Worm (Caenorhabditis elegans): ENCODE data around the gene eif-3.D.

Gene eif-3.D

ce11 chrIII:8974835-8975234, 3.5 kb upstream of the eif-3.D start:
- TF ChIP-seq sox-4 (tag; optimal IDR thresholded peaks at IDR 0.05) (no peak), ceh-30 (tag; optimal IDR thresholded peaks at IDR 0.05) (no peak), C08G9.2 (tag; optimal IDR thresholded peaks at IDR 0.05) (no peak), ceh-24 (tag; optimal IDR thresholded peaks at IDR 0.05) (no peak), tbx-7 (tag; optimal IDR thresholded peaks at IDR 0.05) (no peak), ttx-3 (tag; optimal IDR thresholded peaks at IDR 0.05) (no peak), elt-2 (tag; optimal IDR thresholded peaks at IDR 0.05) (no peak), npax-4 (tag; optimal IDR thresholded peaks at IDR 0.05) (no peak), madf-2 (tag; optimal IDR thresholded peaks at IDR 0.05) (no peak), elt-4 (tag; optimal IDR thresholded peaks at IDR 0.05) (no peak), hlh-6 (tag; optimal IDR thresholded peaks at IDR 0.05) (no peak), ets-4 (tag; optimal IDR thresholded peaks at IDR 0.05) (no peak), che-1 (tag; optimal IDR thresholded peaks at IDR 0.05) (no peak), Y22D7AL.16 (tag; optimal IDR thresholded peaks at IDR 0.05) (no peak), mec-3 (tag; optimal IDR thresholded peaks at IDR 0.05; ENCODE audit: borderline replicate concordance) (no peak), hlh-13 (GFP tag; optimal IDR thresholded peaks at IDR 0.05) (no peak), F13H6.1 (tag; optimal IDR thresholded peaks at IDR 0.05) (no peak), ceh-18 (tag; optimal IDR thresholded peaks at IDR 0.05) (no peak)

- TF ChIP-seq C08G9.2 (tag; optimal IDR thresholded peaks at IDR 0.05) (no peak), tbx-2 (tag; optimal IDR thresholded peaks at IDR 0.05) (no peak), K02D7.2 (tag; optimal IDR thresholded peaks at IDR 0.05) (no peak), pqm-1 (tag; optimal IDR thresholded peaks at IDR 0.05) (no peak), ceh-48 (tag; optimal IDR thresholded peaks at IDR 0.05) (no peak), hlh-30 (tag; optimal IDR thresholded peaks at IDR 0.05; ENCODE audit: insufficient read depth) (no peak), pax-1 (tag; optimal IDR thresholded peaks at IDR 0.05) (no peak), ttx-3 (tag; optimal IDR thresholded peaks at IDR 0.05) (no peak)
Observed at ce11 chrIII:8973826-8974225, 2.4 kb upstream of the eif-3.D start, which contains the start of gene R08D7.5. Gene R08D7.5, plus strand, starts transcription at chrIII:8974126.

ce11 chrIII:8973163-8973562, 1.8 kb upstream of the eif-3.D start:
- TF ChIP-seq hlh-8 (tag; optimal IDR thresholded peaks at IDR 0.05) (no peak), elt-2 (tag; optimal IDR thresholded peaks at IDR 0.05) (no peak), ref-2 (tag; optimal IDR thresholded peaks at IDR 0.05) (no peak)

ce11 chrIII:8967639-8968038, 3.7 kb downstream of the eif-3.D start, which contains the start of the genes bud-13 and rpap-2:
Gene bud-13, minus strand, starts transcription at chrIII:8967727.
Gene rpap-2, plus strand, starts transcription at chrIII:8967967.
- no peak for TF ChIP-seq fax-1 (tag; optimal IDR thresholded peaks at IDR 0.05)
- peak; percentile 22 for TF ChIP-seq hlh-8 (tag; optimal IDR thresholded peaks at IDR 0.05)
- no peak for TF ChIP-seq ceh-6 (GFP tag; optimal IDR thresholded peaks at IDR 0.05)
- TF ChIP-seq zip-5 (tag; optimal IDR thresholded peaks at IDR 0.05), result peak; percentile 15
- TF ChIP-seq tbx-2 (tag; optimal IDR thresholded peaks at IDR 0.05), result peak; percentile 36
- no peak for TF ChIP-seq ahr-1 (tag; optimal IDR thresholded peaks at IDR 0.05)
- no peak for TF ChIP-seq nhr-11 (tag; optimal IDR thresholded peaks at IDR 0.05)
- TF ChIP-seq ceh-2 (tag; optimal IDR thresholded peaks at IDR 0.05), result peak; percentile 8
- TF ChIP-seq ceh-31 (tag; optimal IDR thresholded peaks at IDR 0.05), result peak; percentile 46
- TF ChIP-seq elt-2 (tag; optimal IDR thresholded peaks at IDR 0.05), result no peak

DNA sequence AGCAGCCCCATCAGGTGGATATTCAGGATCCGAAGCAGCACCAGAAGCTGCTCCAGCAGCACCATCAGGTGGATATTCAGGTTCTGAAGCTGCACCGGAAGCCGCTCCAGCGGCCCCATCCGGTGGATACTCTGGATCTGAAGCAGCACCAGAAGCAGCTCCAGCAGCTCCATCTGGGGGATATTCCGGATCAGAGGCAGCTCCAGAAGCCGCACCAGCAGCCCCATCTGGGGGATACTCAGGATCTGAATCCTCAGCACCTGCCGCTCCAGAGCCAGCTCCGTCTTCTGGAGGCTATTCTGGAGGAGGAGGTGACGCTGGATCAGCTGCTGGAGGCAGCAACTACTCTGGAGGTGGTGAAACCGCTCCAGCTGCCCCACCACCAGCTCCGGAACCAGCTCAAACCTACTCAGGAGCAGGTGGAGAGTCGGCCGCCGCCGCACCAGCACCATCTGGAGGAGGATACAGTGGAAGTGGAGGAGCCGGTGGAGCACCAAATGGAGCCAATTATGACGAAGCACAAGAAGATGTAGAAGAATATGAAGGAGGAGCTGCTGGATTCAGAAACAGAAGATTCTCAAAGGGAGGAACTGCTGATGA, 6.6 kb downstream of the eif-3.D start:
- TF ChIP-seq unc-42 (tag; optimal IDR thresholded peaks at IDR 0.05), result no peak
- peak; percentile 43 for TF ChIP-seq dve-1 (tag; optimal IDR thresholded peaks at IDR 0.05)

Data from whole organism, late embryonic.